Worm (Caenorhabditis elegans): Measurements from ENCODE around the gene srb-5.
A peak's percentile ranks its signal among the peaks of the same experiment; 100 is the strongest.

DNA sequence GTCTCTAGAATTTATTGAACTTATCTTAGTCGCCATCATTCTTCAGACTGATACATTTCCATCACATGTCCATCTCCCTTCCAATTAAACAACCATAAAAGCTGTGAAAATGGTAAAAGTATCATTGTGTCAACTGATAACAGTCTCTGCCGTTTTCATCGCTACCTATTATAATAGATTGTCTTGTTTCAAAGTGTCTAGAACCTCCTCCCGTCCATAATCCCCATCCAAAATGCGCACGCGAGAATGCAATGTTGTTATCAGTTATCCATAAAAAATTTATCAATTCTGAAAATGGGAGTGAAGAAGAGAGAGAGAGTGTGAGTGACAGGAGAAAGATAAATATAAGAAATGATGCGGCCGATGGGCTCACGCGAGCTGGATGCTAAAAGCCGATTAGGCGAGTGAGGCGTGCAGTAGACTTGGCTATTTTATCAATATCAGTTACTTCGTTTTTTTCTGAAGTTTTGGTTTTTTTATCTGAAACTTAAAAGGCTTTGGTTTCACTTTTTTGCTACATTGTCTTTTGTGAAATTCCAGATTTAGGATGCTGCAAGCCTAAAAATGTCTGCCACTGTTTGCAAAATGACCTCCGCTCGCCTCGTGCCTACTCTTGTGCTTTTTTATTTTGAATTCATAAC, 38.9 kb upstream of the srb-5 start:
- no peak for TF ChIP-seq nhr-76 (tag; optimal IDR thresholded peaks at IDR 0.05)
- peak; percentile 50 for TF ChIP-seq dsc-1 (tag; optimal IDR thresholded peaks at IDR 0.05)
- no peak for TF ChIP-seq nhr-77 (tag; optimal IDR thresholded peaks at IDR 0.05)
- TF ChIP-seq egl-27 (tag; optimal IDR thresholded peaks at IDR 0.05) = no peak
- no peak for TF ChIP-seq ztf-4 (tag; optimal IDR thresholded peaks at IDR 0.05)
- TF ChIP-seq skn-1 (tag; optimal IDR thresholded peaks at IDR 0.05) = no peak
- no peak for TF ChIP-seq dpl-1 (GFP tag; optimal IDR thresholded peaks at IDR 0.05)
- no peak for TF ChIP-seq nhr-12 (tag; optimal IDR thresholded peaks at IDR 0.05)
- no peak for TF ChIP-seq irx-1 (tag; optimal IDR thresholded peaks at IDR 0.05)
- TF ChIP-seq lin-13 (GFP tag; optimal IDR thresholded peaks at IDR 0.05) = no peak

Measured in whole organism, L1 larva.